Worm (Caenorhabditis elegans) whole organism, mixed stage, embryonic: Measurements from ENCODE around the gene ech-5.

Source experiments
- M03D4.4 ChIP-seq: sonication (generic microtip); optimal IDR thresholded peaks from 2 replicates; lab custom pipeline; 2017; ENCODE audit warnings: mild to moderate bottlenecking, missing genetic modification characterization, missing compliant biosample characterization
- blmp-1 ChIP-seq: fragments of 150-350 bp; optimal IDR thresholded peaks from 2 replicates; lab custom pipeline; 2014; ENCODE audit warnings: missing biosample characterization, missing genetic modification characterization
- ceh-43 ChIP-seq: fragments of 200-800 bp; sonication (Bioruptor generic); optimal IDR thresholded peaks from 2 replicates; lab custom pipeline; 2018; ENCODE audit warnings: mild to moderate bottlenecking, missing genetic modification characterization, moderate library complexity, missing compliant biosample characterization
- ceh-83 ChIP-seq: fragments of 200-800 bp; sonication (Bioruptor generic); optimal IDR thresholded peaks from 2 replicates; lab custom pipeline; 2018; ENCODE audit warnings: mild to moderate bottlenecking, missing genetic modification characterization, missing compliant biosample characterization
- ces-1 ChIP-seq: fragments of 150-350 bp; optimal IDR thresholded peaks from 2 replicates; lab custom pipeline; 2014; ENCODE audit warnings: missing biosample characterization, missing genetic modification reagents, missing genetic modification characterization
- cnd-1 ChIP-seq: fragments of 200-800 bp; sonication (Bioruptor generic); optimal IDR thresholded peaks from 2 replicates; lab custom pipeline; 2018; ENCODE audit warnings: mild to moderate bottlenecking, missing genetic modification characterization, missing compliant biosample characterization
- drap-1 ChIP-seq: fragments of 200-800 bp; sonication (Bioruptor generic); optimal IDR thresholded peaks from 3 replicates; lab custom pipeline; 2018; ENCODE audit warnings: mild to moderate bottlenecking, missing genetic modification characterization, missing compliant biosample characterization
- elt-1 ChIP-seq: sonication (generic microtip); optimal IDR thresholded peaks from 2 replicates; lab custom pipeline; 2017; ENCODE audit warnings: missing genetic modification characterization, mild to moderate bottlenecking, missing compliant biosample characterization, antibody characterized with exemption, moderate library complexity, borderline replicate concordance; ENCODE audit not compliant: insufficient read depth
- elt-3 ChIP-seq: fragments of 150-350 bp; optimal IDR thresholded peaks from 2 replicates; lab custom pipeline; 2014; ENCODE audit warnings: missing biosample characterization, missing genetic modification characterization
- flh-1 ChIP-seq: fragments of 200-800 bp; sonication (Bioruptor generic); optimal IDR thresholded peaks from 2 replicates; lab custom pipeline; 2018; ENCODE audit warnings: mild to moderate bottlenecking, missing genetic modification characterization, moderate library complexity, missing compliant biosample characterization
- ham-2 ChIP-seq: fragments of 200-800 bp; sonication (Bioruptor generic); optimal IDR thresholded peaks from 2 replicates; lab custom pipeline; 2018; ENCODE audit warnings: mild to moderate bottlenecking, missing genetic modification characterization, missing compliant biosample characterization
- hlh-1 ChIP-seq: fragments of 150-350 bp; optimal IDR thresholded peaks from 2 replicates; lab custom pipeline; 2014; ENCODE audit warnings: missing biosample characterization, missing genetic modification reagents, missing genetic modification characterization
- lin-13 ChIP-seq: fragments of 150-350 bp; optimal IDR thresholded peaks from 2 replicates; lab custom pipeline; 2014; ENCODE audit warnings: missing biosample characterization, missing genetic modification characterization
- lin-32 ChIP-seq: fragments of 200-800 bp; sonication (Bioruptor generic); optimal IDR thresholded peaks from 2 replicates; lab custom pipeline; 2018; ENCODE audit warnings: mild to moderate bottlenecking, missing genetic modification characterization, missing compliant biosample characterization
- lsy-2 ChIP-seq: fragments of 150-350 bp; optimal IDR thresholded peaks from 2 replicates; lab custom pipeline; 2014; ENCODE audit warnings: missing biosample characterization, missing genetic modification characterization
- mab-5 ChIP-seq: fragments of 150-350 bp; optimal IDR thresholded peaks from 2 replicates; lab custom pipeline; 2014; ENCODE audit warnings: missing biosample characterization, missing genetic modification characterization
- mep-1 ChIP-seq: fragments of 150-350 bp; optimal IDR thresholded peaks from 2 replicates; lab custom pipeline; 2017; ENCODE audit warnings: missing biosample characterization, missing genetic modification reagents, missing genetic modification characterization, inconsistent platforms
- mls-2 ChIP-seq: sonication (generic microtip); optimal IDR thresholded peaks from 2 replicates; lab custom pipeline; 2016; ENCODE audit warnings: mild to moderate bottlenecking, missing genetic modification characterization, moderate library complexity, missing compliant biosample characterization
- nhr-12 ChIP-seq: fragments of 150-350 bp; optimal IDR thresholded peaks from 2 replicates; lab custom pipeline; 2014; ENCODE audit warnings: missing biosample characterization, missing genetic modification characterization
- nhr-2 ChIP-seq: fragments of 150-350 bp; optimal IDR thresholded peaks from 2 replicates; lab custom pipeline; 2014; ENCODE audit warnings: missing biosample characterization, missing genetic modification characterization
- nhr-237 ChIP-seq: fragments of 150-350 bp; optimal IDR thresholded peaks from 2 replicates; lab custom pipeline; 2014; ENCODE audit warnings: missing biosample characterization, missing genetic modification characterization
- nhr-28 ChIP-seq: fragments of 150-350 bp; optimal IDR thresholded peaks from 2 replicates; lab custom pipeline; 2014; ENCODE audit warnings: missing biosample characterization, missing genetic modification characterization
- nhr-76 ChIP-seq: sonication (generic microtip); optimal IDR thresholded peaks from 2 replicates; lab custom pipeline; 2017; ENCODE audit warnings: missing biosample characterization, missing genetic modification characterization
- pha-4 ChIP-seq: fragments of 150-350 bp; optimal IDR thresholded peaks from 2 replicates; lab custom pipeline; 2018; ENCODE audit warnings: missing biosample characterization, missing genetic modification reagents, missing genetic modification characterization
- sem-2 ChIP-seq: fragments of 200-800 bp; sonication (Bioruptor generic); optimal IDR thresholded peaks from 2 replicates; lab custom pipeline; 2018; ENCODE audit warnings: mild to moderate bottlenecking, missing genetic modification characterization, missing compliant biosample characterization
- snpc-4 ChIP-seq: fragments of 150-350 bp; optimal IDR thresholded peaks from 2 replicates; lab custom pipeline; 2014; ENCODE audit warnings: missing biosample characterization, missing genetic modification characterization
- sptf-1 ChIP-seq: sonication (generic microtip); optimal IDR thresholded peaks from 2 replicates; lab custom pipeline; 2017; ENCODE audit warnings: mild to moderate bottlenecking, missing genetic modification characterization, moderate library complexity, missing compliant biosample characterization
- tbx-8 ChIP-seq: fragments of 200-800 bp; sonication (Bioruptor generic); optimal IDR thresholded peaks from 2 replicates; lab custom pipeline; 2018; ENCODE audit warnings: mild to moderate bottlenecking, missing genetic modification characterization, moderate library complexity, missing compliant biosample characterization
- unc-120 ChIP-seq: sonication (generic microtip); optimal IDR thresholded peaks from 2 replicates; lab custom pipeline; 2017; ENCODE audit warnings: missing genetic modification characterization, missing compliant biosample characterization; ENCODE audit not compliant: poor library complexity, severe bottlenecking
- unc-39 ChIP-seq: fragments of 150-350 bp; optimal IDR thresholded peaks from 2 replicates; lab custom pipeline; 2014; ENCODE audit warnings: missing biosample characterization, missing genetic modification characterization
- unc-62 ChIP-seq: fragments of 150-350 bp; optimal IDR thresholded peaks from 2 replicates; lab custom pipeline; 2014; ENCODE audit warnings: missing biosample characterization, missing genetic modification reagents, missing genetic modification characterization
- zip-8 ChIP-seq: fragments of 150-350 bp; optimal IDR thresholded peaks from 2 replicates; lab custom pipeline; 2014; ENCODE audit warnings: missing biosample characterization, missing genetic modification characterization

ech-5 gene

ce11 chrIV:787755-788154, 9.1 kb upstream of the ech-5 start, which contains the start of gene F56B3.6:
Gene F56B3.6, plus strand, starts transcription at chrIV:788055.
- TF ChIP-seq blmp-1 (tag; lab: Kevin White, UChicago) (no peak), lsy-2 (tag; lab: Kevin White, UChicago) (no peak), unc-39 (no peak), drap-1 (GFP tag; lab: Kevin White, UChicago) (no peak), sptf-1 (no peak), unc-62 (GFP tag; lab: Kevin White, UChicago) (no peak), nhr-28 (tag; lab: Kevin White, UChicago) (no peak), lin-32 (GFP tag; lab: Kevin White, UChicago) (no peak), nhr-2 (tag; lab: Kevin White, UChicago) (no peak), unc-120 (tag; lab: Kevin White, UChicago) (no peak), nhr-12 (tag; lab: Kevin White, UChicago) (no peak), hlh-1 (tag; lab: Kevin White, UChicago) (no peak), ham-2 (GFP tag; lab: Kevin White, UChicago) (no peak), lin-13 (no peak), cnd-1 (tag; lab: Kevin White, UChicago) (no peak), mep-1 (no peak), ces-1 (GFP tag; lab: Kevin White, UChicago) (no peak)

ce11 chrIV:794275-794674, 2.5 kb upstream of the ech-5 start, which contains the start of gene F56B3.4:
Gene F56B3.4, minus strand, starts transcription at chrIV:794275.
- no peak for TF ChIP-seq ceh-83
- no peak for TF ChIP-seq unc-120 (tag; lab: Kevin White, UChicago)
- TF ChIP-seq drap-1 (GFP tag; lab: Kevin White, UChicago), result no peak
- TF ChIP-seq tbx-8 (GFP tag; lab: Kevin White, UChicago), result no peak
- no peak for TF ChIP-seq mep-1
- TF ChIP-seq mls-2, result no peak
- no peak for TF ChIP-seq nhr-237 (tag; lab: Kevin White, UChicago)
- TF ChIP-seq lin-32 (GFP tag; lab: Kevin White, UChicago), result no peak
- no peak for TF ChIP-seq M03D4.4 (tag; lab: Kevin White, UChicago)
- no peak for TF ChIP-seq lsy-2 (tag; lab: Kevin White, UChicago)
- TF ChIP-seq snpc-4 (tag; lab: Kevin White, UChicago), result no peak
- TF ChIP-seq blmp-1 (tag; lab: Kevin White, UChicago), result no peak
- no peak for TF ChIP-seq sptf-1
- TF ChIP-seq zip-8, result no peak

- TF ChIP-seq mab-5 (tag; lab: Kevin White, UChicago), result no peak
- no peak for TF ChIP-seq ceh-83
- TF ChIP-seq hlh-1 (tag; lab: Kevin White, UChicago), result no peak
- TF ChIP-seq zip-8, result no peak
- no peak for TF ChIP-seq mep-1
- TF ChIP-seq pha-4 (tag; lab: Kevin White, UChicago), result no peak
- no peak for TF ChIP-seq lin-13
- no peak for TF ChIP-seq ceh-43 (GFP tag; lab: Kevin White, UChicago)
- TF ChIP-seq snpc-4 (tag; lab: Kevin White, UChicago), result no peak
- TF ChIP-seq unc-62 (GFP tag; lab: Kevin White, UChicago), result no peak
- no peak for TF ChIP-seq sem-2 (GFP tag; lab: Kevin White, UChicago)
- TF ChIP-seq nhr-237 (tag; lab: Kevin White, UChicago), result no peak
- TF ChIP-seq ham-2 (GFP tag; lab: Kevin White, UChicago), result no peak
- TF ChIP-seq lsy-2 (tag; lab: Kevin White, UChicago), result no peak
- no peak for TF ChIP-seq elt-3 (tag; lab: Kevin White, UChicago)
- no peak for TF ChIP-seq blmp-1 (tag; lab: Kevin White, UChicago)
These were observed 1.4 kb upstream of the ech-5 start, which contains the start of gene skr-18 for ce11 chrIV:795383-795872. Gene skr-18, minus strand, starts transcription at chrIV:795433.

ce11 chrIV:800518-800917, 3.7 kb downstream of the ech-5 start, which contains the start of gene mrpl-46:
Gene mrpl-46, plus strand, starts transcription at chrIV:800818.
- no peak for TF ChIP-seq lin-32 (GFP tag; lab: Kevin White, UChicago)
- no peak for TF ChIP-seq elt-1 (tag; lab: Kevin White, UChicago)
- no peak for TF ChIP-seq nhr-76
- TF ChIP-seq M03D4.4 (tag; lab: Kevin White, UChicago), result no peak
- TF ChIP-seq mls-2, result no peak
- TF ChIP-seq hlh-1 (tag; lab: Kevin White, UChicago), result no peak
- TF ChIP-seq zip-8, result no peak

ce11 chrIV:801162-801561, 4.3 kb downstream of the ech-5 start:
- TF ChIP-seq blmp-1 (tag; lab: Kevin White, UChicago) (no peak), lin-13 (no peak), ceh-83 (no peak), mls-2 (no peak), mab-5 (tag; lab: Kevin White, UChicago) (no peak), zip-8 (no peak), cnd-1 (tag; lab: Kevin White, UChicago) (no peak), elt-1 (tag; lab: Kevin White, UChicago) (no peak), tbx-8 (GFP tag; lab: Kevin White, UChicago) (no peak), nhr-237 (tag; lab: Kevin White, UChicago) (no peak), flh-1 (no peak), unc-62 (GFP tag; lab: Kevin White, UChicago) (no peak), drap-1 (GFP tag; lab: Kevin White, UChicago) (no peak), pha-4 (tag; lab: Kevin White, UChicago) (no peak), unc-39 (no peak), lin-32 (GFP tag; lab: Kevin White, UChicago) (no peak), unc-120 (tag; lab: Kevin White, UChicago) (no peak), M03D4.4 (tag; lab: Kevin White, UChicago) (no peak), elt-3 (tag; lab: Kevin White, UChicago) (no peak)
